Fruit fly (Drosophila melanogaster): Measurements from ENCODE around the gene Pten.

The Pten gene

DNA sequence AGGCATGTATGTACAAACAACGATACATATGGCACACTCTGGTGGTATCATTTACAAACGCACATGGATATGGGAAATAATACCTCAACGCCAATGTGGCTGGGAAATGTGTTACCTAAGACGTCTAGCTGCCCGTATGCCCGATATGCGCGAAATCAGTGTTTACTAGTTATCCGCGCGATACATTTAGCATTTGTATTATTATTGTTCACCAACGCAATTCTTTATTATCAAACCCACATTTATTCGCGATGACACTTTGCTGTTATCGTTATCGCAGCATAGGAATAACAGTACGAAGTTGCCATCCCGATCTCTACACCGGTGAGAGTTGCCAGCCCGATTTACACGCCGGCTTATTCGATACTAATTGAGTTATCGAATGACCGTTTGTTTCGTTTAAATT, 14.1 kb downstream of the Pten start, which contains the start of gene chico (continued):
- TF ChIP-seq CG8924 (tag; optimal IDR thresholded peaks at IDR 0.05) (peak; percentile 44), lbe (GFP tag; optimal IDR thresholded peaks at IDR 0.05) (no peak), lilli (GFP tag; optimal IDR thresholded peaks at IDR 0.05) (peak; percentile 38), CG4854 (GFP tag; optimal IDR thresholded peaks at IDR 0.05) (peak; percentile 4), Six4 (GFP tag; optimal IDR thresholded peaks at IDR 0.05) (no peak), CG8281 (tag; optimal IDR thresholded peaks at IDR 0.05) (no peak), CG12659 (GFP tag; optimal IDR thresholded peaks at IDR 0.05) (peak; percentile 77), CG12219 (GFP tag; optimal IDR thresholded peaks at IDR 0.05) (no peak), CG12769 (tag; optimal IDR thresholded peaks at IDR 0.05) (no peak), CG13287 (GFP tag; IDR thresholded peaks at IDR 0.05; ENCODE audit: partially characterized antibody) (peak; percentile 60), CG10147 (GFP tag; optimal IDR thresholded peaks at IDR 0.05) (no peak), Lhr (GFP tag; optimal IDR thresholded peaks at IDR 0.05) (peak; percentile 64), Xbp1 (GFP tag; optimal IDR thresholded peaks at IDR 0.05) (no peak), peb (GFP tag; IDR thresholded peaks at IDR 0.05) (no peak), her (GFP tag; optimal IDR thresholded peaks at IDR 0.05) (peak; percentile 42), Taf1 (GFP tag; IDR thresholded peaks at IDR 0.05) (no peak), CG10431 (GFP tag; optimal IDR thresholded peaks at IDR 0.05) (no peak), Usf (GFP tag; optimal IDR thresholded peaks at IDR 0.05) (no peak), CG14860 (GFP tag; IDR thresholded peaks at IDR 0.05; ENCODE audit: partially characterized antibody) (peak; percentile 68), CG12744 (GFP tag; optimal IDR thresholded peaks at IDR 0.05) (no peak), pzg (GFP tag; optimal IDR thresholded peaks at IDR 0.05) (peak; percentile 97), HLH4C (GFP tag; IDR thresholded peaks at IDR 0.05; ENCODE audit: partially characterized antibody) (peak; percentile 80), BEAF-32 (GFP tag; optimal IDR thresholded peaks at IDR 0.05) (peak; percentile 65), dpn (GFP tag; optimal IDR thresholded peaks at IDR 0.05) (no peak), kah (GFP tag; optimal IDR thresholded peaks at IDR 0.05) (no peak), emc (GFP tag; optimal IDR thresholded peaks at IDR 0.05) (no peak), pfk (GFP tag; optimal IDR thresholded peaks at IDR 0.05) (peak; percentile 68), abd-A (tag; optimal IDR thresholded peaks at IDR 0.05) (no peak), D (optimal IDR thresholded peaks at IDR 0.05) (no peak), D (GFP tag; optimal IDR thresholded peaks at IDR 0.05) (no peak), CG10267 (tag; optimal IDR thresholded peaks at IDR 0.05) (peak; percentile 52), sc (optimal IDR thresholded peaks at IDR 0.05) (no peak), sc (GFP tag; optimal IDR thresholded peaks at IDR 0.05) (no peak), CG17186 (GFP tag; optimal IDR thresholded peaks at IDR 0.05) (peak; percentile 17), CG8388 (GFP tag; optimal IDR thresholded peaks at IDR 0.05) (no peak), nerfin-2 (GFP tag; IDR thresholded peaks at IDR 0.05; ENCODE audit: partially characterized antibody) (peak; percentile 58; the same call in 1 of the 2 replicates), Bgb (GFP tag; IDR thresholded peaks at IDR 0.05; ENCODE audit: partially characterized antibody) (peak; percentile 77), Dp (GFP tag; optimal IDR thresholded peaks at IDR 0.05) (peak; percentile 73), CG10321 (GFP tag; IDR thresholded peaks at IDR 0.05) (no peak), CG42726 (GFP tag; IDR thresholded peaks at IDR 0.05; ENCODE audit: partially characterized antibody) (peak; percentile 35; the same call in 1 of the 2 replicates), sqz (GFP tag; optimal IDR thresholded peaks at IDR 0.05) (no peak), Doc3 (GFP tag; IDR thresholded peaks at IDR 0.05; ENCODE audit: partially characterized antibody) (peak; percentile 50; the same call in 1 of the 3 replicates), dm (GFP tag; optimal IDR thresholded peaks at IDR 0.05) (peak; percentile 48), Ets65A (GFP tag) (no peak), CG32772 (GFP tag; IDR thresholded peaks at IDR 0.05) (no peak), zfh1 (GFP tag; IDR thresholded peaks at IDR 0.05) (no peak), jumu (GFP tag; optimal IDR thresholded peaks at IDR 0.05) (no peak), MBD-R2 (GFP tag; IDR thresholded peaks at IDR 0.05) (peak; percentile 56), ato (GFP tag; IDR thresholded peaks at IDR 0.05; ENCODE audit: partially characterized antibody) (peak; percentile 55; the same call in 1 of the 2 replicates), az2 (GFP tag; optimal IDR thresholded peaks at IDR 0.05) (no peak)
